Fruit fly (Drosophila melanogaster) Kc167 (cell line): ENCODE results near the gene flw.

Source experiments
- Myc ChIP-seq: fragments of >200 bp; optimal IDR thresholded peaks from 2 replicates; lab custom pipeline; 2017; ENCODE audit warnings: missing external identifiers
- Sin3A ChIP-seq: fragments of >200 bp; optimal IDR thresholded peaks from 2 replicates; lab custom pipeline; 2018; ENCODE audit warnings: missing external identifiers
- h ChIP-seq: fragments of >200 bp; optimal IDR thresholded peaks from 3 replicates; lab custom pipeline; 2018; ENCODE audit warnings: missing external identifiers
- psq ChIP-seq: fragments of >200 bp; optimal IDR thresholded peaks from 2 replicates; lab custom pipeline; 2017; ENCODE audit warnings: missing external identifiers

DNA sequence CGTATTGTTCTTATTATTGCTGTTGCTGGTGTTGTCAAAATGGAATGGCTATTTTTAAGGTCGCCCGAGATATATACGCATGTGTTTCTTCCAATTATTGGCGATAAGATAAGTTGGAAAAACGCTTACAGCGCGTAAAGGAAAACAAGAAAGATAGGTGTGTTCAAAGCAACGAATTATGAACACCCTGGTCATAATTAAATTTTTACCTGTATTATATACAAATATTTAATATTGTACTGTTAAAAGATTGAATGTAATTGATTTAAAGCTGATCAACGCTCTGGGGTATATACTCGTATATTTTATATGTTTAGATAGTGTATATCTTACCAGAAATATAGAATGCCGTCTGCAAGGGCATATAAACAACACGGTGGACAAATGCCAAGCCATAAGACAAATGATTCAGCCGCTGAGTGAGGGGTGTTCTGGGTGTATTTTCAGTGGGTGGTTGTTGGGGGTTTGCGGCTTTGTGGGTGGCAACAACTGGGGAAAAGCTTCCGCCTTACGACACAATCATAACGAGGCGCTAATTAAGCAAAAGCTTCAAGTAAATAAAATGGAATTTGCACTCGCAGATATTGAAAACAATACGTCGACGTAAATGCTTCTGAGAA lies 11.9 kb downstream of the flw start:
- TF ChIP-seq psq (lab: Kevin White, UChicago) (no peak), Sin3A (lab: Kevin White, UChicago) (no peak), Myc (lab: Kevin White, UChicago) (no peak), h (no peak)
